Fruit fly (Drosophila melanogaster) whole organism, prepupa: Measurements from ENCODE around the gene CG32137.

Experiments used
- Blimp-1 ChIP-seq: fragments of 200-800 bp; sonication (Bioruptor generic); optimal IDR thresholded peaks from 3 replicates; lab custom pipeline; 2017; ENCODE audit warnings: missing biosample characterization, missing genetic modification characterization, mild to moderate bottlenecking, moderate library complexity, missing genetic modification reagents
- CG10631 ChIP-seq: fragments of 200-800 bp; sonication (Bioruptor generic); optimal IDR thresholded peaks from 2 replicates; lab custom pipeline; 2016; ENCODE audit warnings: missing biosample characterization, missing genetic modification characterization
- CG10669 ChIP-seq: fragments of 200-800 bp; sonication (Bioruptor generic); optimal IDR thresholded peaks from 3 replicates; lab custom pipeline; 2018; ENCODE audit warnings: missing biosample characterization, mild to moderate bottlenecking, missing genetic modification characterization, moderate library complexity
- CG11294 ChIP-seq: fragments of 200-800 bp; sonication (Bioruptor generic); IDR thresholded peaks from 2 replicates; pipeline ENCODE4 v1.3.6; 2022; ENCODE audit warnings: missing biosample characterization, missing genetic modification characterization
- CG11762 ChIP-seq: fragments of 200-800 bp; sonication (Bioruptor generic); optimal IDR thresholded peaks from 3 replicates; lab custom pipeline; 2016; ENCODE audit warnings: missing biosample characterization, missing genetic modification characterization; ENCODE audit not compliant: insufficient read depth
- CG11902 ChIP-seq: fragments of 200-800 bp; sonication (Bioruptor generic); optimal IDR thresholded peaks from 3 replicates; lab custom pipeline; 2016; ENCODE audit warnings: missing biosample characterization, missing genetic modification characterization
- CG15336 ChIP-seq: fragments of 200-800 bp; sonication (Bioruptor generic); IDR thresholded peaks from 2 replicates; pipeline ENCODE4 v1.3.6; 2022; ENCODE audit warnings: missing biosample characterization, missing genetic modification characterization
- CG1621 ChIP-seq: fragments of 200-800 bp; sonication (Bioruptor generic); optimal IDR thresholded peaks from 3 replicates; lab custom pipeline; 2018; ENCODE audit warnings: missing biosample characterization, mild to moderate bottlenecking, missing genetic modification characterization
- CG16779 ChIP-seq: fragments of 200-800 bp; sonication (Bioruptor generic); optimal IDR thresholded peaks from 3 replicates; lab custom pipeline; 2017; ENCODE audit warnings: missing biosample characterization, mild to moderate bottlenecking, missing genetic modification characterization
- CG3032 ChIP-seq: fragments of 200-800 bp; optimal IDR thresholded peaks from 2 replicates; lab custom pipeline; 2019; ENCODE audit warnings: missing biosample characterization, mild to moderate bottlenecking, missing genetic modification characterization, moderate library complexity
- CG31627 ChIP-seq: fragments of 200-800 bp; sonication (Bioruptor generic); optimal IDR thresholded peaks from 3 replicates; lab custom pipeline; 2016; ENCODE audit warnings: missing biosample characterization, missing genetic modification characterization
- CG32006 ChIP-seq: fragments of 200-800 bp; sonication (Bioruptor generic); optimal IDR thresholded peaks from 3 replicates; lab custom pipeline; 2017; ENCODE audit warnings: missing biosample characterization, mild to moderate bottlenecking, missing genetic modification characterization
- CG34406 ChIP-seq: fragments of 200-800 bp; sonication (Bioruptor generic); optimal IDR thresholded peaks from 3 replicates; lab custom pipeline; 2016; ENCODE audit warnings: missing biosample characterization, missing genetic modification characterization
- CG3919 ChIP-seq: fragments of 200-800 bp; sonication (Bioruptor generic); optimal IDR thresholded peaks from 3 replicates; lab custom pipeline; 2016; ENCODE audit warnings: missing biosample characterization, missing genetic modification characterization
- CG4318 ChIP-seq: fragments of 200-800 bp; sonication (Bioruptor generic); optimal IDR thresholded peaks from 3 replicates; lab custom pipeline; 2017; ENCODE audit warnings: missing biosample characterization, mild to moderate bottlenecking, missing genetic modification characterization
- CG6163 ChIP-seq: fragments of 200-800 bp; sonication (Bioruptor generic); IDR thresholded peaks from 3 replicates; pipeline ENCODE4 v1.3.6; 2022; ENCODE audit warnings: missing biosample characterization, missing genetic modification characterization
- CG6276 ChIP-seq: fragments of 200-800 bp; sonication (Bioruptor generic); optimal IDR thresholded peaks from 2 replicates; lab custom pipeline; 2017; ENCODE audit warnings: missing biosample characterization, mild to moderate bottlenecking, missing genetic modification characterization
- CG6792 ChIP-seq: fragments of 200-800 bp; sonication (Bioruptor generic); optimal IDR thresholded peaks from 3 replicates; lab custom pipeline; 2016; ENCODE audit warnings: missing biosample characterization, missing genetic modification characterization
- CG6808 ChIP-seq: fragments of 200-800 bp; sonication (Bioruptor generic); optimal IDR thresholded peaks from 3 replicates; lab custom pipeline; 2017; ENCODE audit warnings: missing biosample characterization, missing genetic modification characterization, mild to moderate bottlenecking, moderate library complexity, missing genetic modification reagents
- CG6854 ChIP-seq: fragments of 200-800 bp; sonication (Bioruptor generic); optimal IDR thresholded peaks from 2 replicates; lab custom pipeline; 2017; ENCODE audit warnings: missing biosample characterization, mild to moderate bottlenecking, missing genetic modification characterization
- CG7368 ChIP-seq: fragments of 200-800 bp; sonication (Bioruptor generic); optimal IDR thresholded peaks from 3 replicates; lab custom pipeline; 2016; ENCODE audit warnings: missing biosample characterization, missing genetic modification characterization
- CG8119 ChIP-seq: fragments of 200-800 bp; sonication (Bioruptor generic); IDR thresholded peaks from 3 replicates; pipeline ENCODE4 v1.3.6; 2022; ENCODE audit warnings: missing biosample characterization, missing genetic modification characterization
- CG8319 ChIP-seq: fragments of 200-800 bp; sonication (Bioruptor generic); optimal IDR thresholded peaks from 3 replicates; lab custom pipeline; 2016; ENCODE audit warnings: missing biosample characterization, missing genetic modification characterization
- CG8632 ChIP-seq: fragments of 200-800 bp; sonication (Bioruptor generic); optimal IDR thresholded peaks from 3 replicates; lab custom pipeline; 2016; ENCODE audit warnings: missing biosample characterization, missing genetic modification characterization
- CG9139 ChIP-seq: fragments of 200-800 bp; sonication (Bioruptor generic); optimal IDR thresholded peaks from 3 replicates; lab custom pipeline; 2017; ENCODE audit warnings: missing biosample characterization, mild to moderate bottlenecking, missing genetic modification characterization
- Eip75B ChIP-seq: fragments of 200-800 bp; sonication (Bioruptor generic); optimal IDR thresholded peaks from 3 replicates; lab custom pipeline; 2016; ENCODE audit warnings: missing biosample characterization, missing genetic modification characterization
- Eip78C ChIP-seq: fragments of 200-800 bp; sonication (Bioruptor generic); peaks from one replicate; lab custom pipeline; 2016; ENCODE audit warnings: missing biosample characterization, missing genetic modification characterization
- Eip93F ChIP-seq: fragments of 200-800 bp; sonication (Bioruptor generic); optimal IDR thresholded peaks from 2 replicates; lab custom pipeline; 2016; ENCODE audit warnings: missing biosample characterization, mild to moderate bottlenecking, missing genetic modification characterization
- Ets96B ChIP-seq: fragments of 200-800 bp; optimal IDR thresholded peaks from 2 replicates; lab custom pipeline; 2019; ENCODE audit warnings: missing biosample characterization, mild to moderate bottlenecking, missing genetic modification characterization, moderate library complexity
- Gug ChIP-seq: fragments of 200-800 bp; sonication (Bioruptor generic); IDR thresholded peaks from 2 replicates; pipeline ENCODE4 v1.3.6; 2022; ENCODE audit warnings: missing biosample characterization, missing genetic modification characterization
- Hr4 ChIP-seq: fragments of 200-800 bp; sonication (Bioruptor generic); optimal IDR thresholded peaks from 3 replicates; lab custom pipeline; 2016; ENCODE audit warnings: missing biosample characterization, missing genetic modification characterization
- Lpt ChIP-seq: fragments of 200-800 bp; sonication (Bioruptor generic); optimal IDR thresholded peaks from 3 replicates; lab custom pipeline; 2016; ENCODE audit warnings: missing biosample characterization, missing genetic modification characterization
- Met ChIP-seq: fragments of 200-800 bp; sonication (Bioruptor generic); optimal IDR thresholded peaks from 3 replicates; lab custom pipeline; 2016; ENCODE audit warnings: missing biosample characterization, missing genetic modification characterization
- OdsH ChIP-seq: fragments of 200-800 bp; sonication (Bioruptor generic); optimal IDR thresholded peaks from 3 replicates; lab custom pipeline; 2016; ENCODE audit warnings: missing biosample characterization, missing genetic modification characterization
- Smox ChIP-seq: fragments of 200-800 bp; sonication (Bioruptor generic); optimal IDR thresholded peaks from 3 replicates; lab custom pipeline; 2016; ENCODE audit warnings: missing biosample characterization, missing genetic modification characterization
- Sox14 ChIP-seq: fragments of 200-800 bp; sonication (Bioruptor generic); optimal IDR thresholded peaks from 3 replicates; lab custom pipeline; 2016; ENCODE audit warnings: missing biosample characterization, missing genetic modification characterization
- Sox15 ChIP-seq: fragments of 200-800 bp; sonication (Bioruptor generic); optimal IDR thresholded peaks from 3 replicates; lab custom pipeline; 2016; ENCODE audit warnings: missing biosample characterization, missing genetic modification characterization
- achi ChIP-seq: fragments of 200-800 bp; sonication (Bioruptor generic); optimal IDR thresholded peaks from 3 replicates; lab custom pipeline; 2016; ENCODE audit warnings: missing biosample characterization, missing genetic modification characterization
- acj6 ChIP-seq: fragments of 200-800 bp; sonication (Bioruptor generic); optimal IDR thresholded peaks from 3 replicates; lab custom pipeline; 2016; ENCODE audit warnings: missing biosample characterization, missing genetic modification characterization
- cyc ChIP-seq: fragments of 200-800 bp; sonication (Bioruptor generic); optimal IDR thresholded peaks from 3 replicates; lab custom pipeline; 2016; ENCODE audit warnings: missing biosample characterization, missing genetic modification characterization
- dac ChIP-seq: fragments of 200-800 bp; sonication (Bioruptor generic); optimal IDR thresholded peaks from 2 replicates; lab custom pipeline; 2017; ENCODE audit warnings: missing biosample characterization, mild to moderate bottlenecking, missing genetic modification characterization
- eg ChIP-seq: fragments of 200-800 bp; sonication (Bioruptor generic); IDR thresholded peaks from 3 replicates; pipeline ENCODE4 v1.3.6; 2022; ENCODE audit warnings: missing biosample characterization, missing genetic modification characterization
- esn ChIP-seq: fragments of 200-800 bp; sonication (Bioruptor generic); optimal IDR thresholded peaks from 2 replicates; lab custom pipeline; 2016; ENCODE audit warnings: missing biosample characterization, mild to moderate bottlenecking, missing genetic modification characterization, moderate library complexity
- fd59A ChIP-seq: fragments of 200-800 bp; sonication (Bioruptor generic); optimal IDR thresholded peaks from 2 replicates; lab custom pipeline; 2017; ENCODE audit warnings: missing biosample characterization, mild to moderate bottlenecking, missing genetic modification characterization, missing genetic modification reagents
- fd85E ChIP-seq: fragments of 200-800 bp; sonication (Bioruptor generic); optimal IDR thresholded peaks from 3 replicates; lab custom pipeline; 2016; ENCODE audit warnings: missing biosample characterization, missing genetic modification characterization
- fkh ChIP-seq: fragments of 200-800 bp; sonication (Bioruptor generic); optimal IDR thresholded peaks from 3 replicates; lab custom pipeline; 2017; ENCODE audit warnings: missing biosample characterization, mild to moderate bottlenecking, missing genetic modification characterization, moderate library complexity
- lz ChIP-seq: fragments of 200-800 bp; sonication (Bioruptor generic); optimal IDR thresholded peaks from 3 replicates; lab custom pipeline; 2016; ENCODE audit warnings: missing biosample characterization, missing genetic modification characterization
- net ChIP-seq: fragments of 200-800 bp; sonication (Bioruptor generic); optimal IDR thresholded peaks from 3 replicates; lab custom pipeline; 2016; ENCODE audit warnings: missing biosample characterization, missing genetic modification characterization
- pdm3 ChIP-seq: fragments of 200-800 bp; sonication (Bioruptor generic); optimal IDR thresholded peaks from 3 replicates; lab custom pipeline; 2016; ENCODE audit warnings: missing biosample characterization, missing genetic modification characterization
- salr ChIP-seq, 2 experiments: fragments of 200-800 bp; sonication (Bioruptor generic); optimal IDR thresholded peaks; 3 replicates each; lab custom pipeline; 2016 to 2018; ENCODE audit warnings: missing biosample characterization in 2 of 2, missing genetic modification characterization in 2 of 2, mild to moderate bottlenecking in 1 of 2
- spab ChIP-seq: fragments of 200-800 bp; sonication (Bioruptor generic); optimal IDR thresholded peaks from 2 replicates; lab custom pipeline; 2017; ENCODE audit warnings: missing biosample characterization, mild to moderate bottlenecking, missing genetic modification characterization, missing genetic modification reagents
- svp ChIP-seq: fragments of 200-800 bp; sonication (Bioruptor generic); peaks from one replicate; lab custom pipeline; 2016; ENCODE audit warnings: missing biosample characterization, missing genetic modification characterization
- topi ChIP-seq: fragments of 200-800 bp; sonication (Bioruptor generic); optimal IDR thresholded peaks from 3 replicates; lab custom pipeline; 2016; ENCODE audit warnings: missing biosample characterization, missing genetic modification characterization

Gene CG32137

DNA sequence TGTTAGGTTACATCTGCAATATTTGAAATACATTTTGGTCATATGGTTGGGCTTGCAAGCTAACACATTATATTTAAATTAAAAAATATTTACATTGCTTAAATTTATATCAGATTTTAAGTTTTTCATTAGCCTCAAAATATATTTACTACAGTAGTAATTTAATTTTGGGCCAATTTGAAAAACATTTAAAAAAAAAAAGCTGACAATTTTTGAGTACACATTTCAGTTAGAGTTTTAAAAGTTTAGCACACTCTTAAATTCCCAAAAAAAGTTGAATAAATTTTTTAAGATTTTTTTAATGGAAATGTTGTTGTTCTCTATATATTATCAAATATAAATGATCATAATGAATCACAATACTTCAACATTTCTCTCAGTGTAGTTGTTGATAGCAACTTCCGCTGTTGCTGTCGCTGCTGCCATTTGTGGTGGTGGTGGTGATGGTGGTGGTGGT, 18.2 kb downstream of the CG32137 start:
- TF ChIP-seq Smox (GFP tag; lab: Kevin White, UChicago), result no peak
- TF ChIP-seq eg (GFP tag; lab: Robert Waterston, UW), result peak; percentile 64; the same call in 1 of the 3 replicates
- TF ChIP-seq Sox15 (GFP tag; lab: Kevin White, UChicago), result peak; percentile 18
- TF ChIP-seq fd59A (GFP tag; lab: Kevin White, UChicago), result no peak
- peak; percentile 8 for TF ChIP-seq CG8319 (GFP tag; lab: Kevin White, UChicago)
- peak; percentile 34 for TF ChIP-seq dac (GFP tag; lab: Kevin White, UChicago)
- no peak for TF ChIP-seq CG11294
- peak; percentile 12 for TF ChIP-seq topi (GFP tag; lab: Kevin White, UChicago)
- TF ChIP-seq net, result peak; percentile 51
- no peak for TF ChIP-seq fd85E
- TF ChIP-seq CG8119 (GFP tag; lab: Robert Waterston, UW), result peak; percentile 74
- TF ChIP-seq pdm3 (GFP tag; lab: Kevin White, UChicago), result peak; percentile 53
- no peak for TF ChIP-seq CG16779
- no peak for TF ChIP-seq CG6854
- TF ChIP-seq CG9139 (GFP tag; lab: Kevin White, UChicago), result no peak
- TF ChIP-seq cyc (GFP tag; lab: Kevin White, UChicago), result no peak
- no peak for TF ChIP-seq CG7368 (GFP tag; lab: Kevin White, UChicago)
- TF ChIP-seq Lpt (GFP tag; lab: Kevin White, UChicago), result peak; percentile 75
- TF ChIP-seq CG3919, result peak; percentile 53
- TF ChIP-seq CG3032 (tag; lab: Kevin White, UChicago), result peak; percentile 13
- peak; percentile 58 for TF ChIP-seq esn (GFP tag; lab: Kevin White, UChicago)
- peak; percentile 89 for TF ChIP-seq Hr4
- peak; percentile 35 for TF ChIP-seq Ets96B
- TF ChIP-seq CG34406 (GFP tag; lab: Kevin White, UChicago), result peak; percentile 26
- no peak for TF ChIP-seq Met (GFP tag; lab: Kevin White, UChicago)
- TF ChIP-seq CG11762 (GFP tag; lab: Kevin White, UChicago), result peak; percentile 34
- TF ChIP-seq acj6 (GFP tag; lab: Kevin White, UChicago), result peak; percentile 59
- TF ChIP-seq CG8632 (GFP tag; lab: Kevin White, UChicago), result no peak
- TF ChIP-seq CG4318 (GFP tag; lab: Kevin White, UChicago), result peak; percentile 87
- TF ChIP-seq CG10631, result peak; percentile 60
- peak; percentile 71 for TF ChIP-seq CG15336 (GFP tag; lab: Robert Waterston, UW)
- TF ChIP-seq fkh (GFP tag; lab: Kevin White, UChicago), result no peak
- peak; percentile 34 for TF ChIP-seq spab (GFP tag; lab: Kevin White, UChicago)
- no peak for TF ChIP-seq CG11902 (GFP tag; lab: Kevin White, UChicago)
- peak; percentile 85 for TF ChIP-seq CG6276 (GFP tag; lab: Kevin White, UChicago)
- no peak for TF ChIP-seq Eip93F
- peak; percentile 52 for TF ChIP-seq achi
- no peak for TF ChIP-seq CG1621 (tag; lab: Kevin White, UChicago)
- peak; percentile 89 for TF ChIP-seq Eip78C (GFP tag; lab: Kevin White, UChicago)
- peak; percentile 20 for TF ChIP-seq Sox14 (GFP tag; lab: Kevin White, UChicago)
- peak in 1 of 2 experiments; percentile 89 for TF ChIP-seq salr (GFP tag; optimal IDR thresholded peaks at IDR 0.05; lab: Kevin White, UChicago)
- TF ChIP-seq Gug (GFP tag; lab: Robert Waterston, UW), result 0 out of 2 replicates have a peak, but pooled peaks have one; percentile 28
- peak; percentile 95 for TF ChIP-seq CG32006 (GFP tag; lab: Kevin White, UChicago)
- TF ChIP-seq CG6808 (GFP tag; lab: Kevin White, UChicago), result peak; percentile 27
- no peak for TF ChIP-seq Blimp-1
- peak; percentile 74 for TF ChIP-seq OdsH (GFP tag; lab: Kevin White, UChicago)
- no peak for TF ChIP-seq CG6163 (GFP tag; lab: Robert Waterston, UW)
- TF ChIP-seq CG10669, result peak; percentile 12
- peak; percentile 24 for TF ChIP-seq CG31627
- TF ChIP-seq Eip75B (GFP tag; lab: Kevin White, UChicago), result peak; percentile 51
- no peak for TF ChIP-seq svp (GFP tag; lab: Kevin White, UChicago)
- TF ChIP-seq CG6792 (GFP tag; lab: Kevin White, UChicago), result peak; percentile 15
- peak; percentile 27 for TF ChIP-seq lz (GFP tag; lab: Kevin White, UChicago)
